Fruit fly (Drosophila melanogaster) whole organism, adult: ENCODE results near the gene CG8012.

Experiments used
- CG11617 ChIP-seq: fragments of 200-800 bp; sonication (Bioruptor generic); optimal IDR thresholded peaks from 2 replicates; lab custom pipeline; 2017; ENCODE audit warnings: mild to moderate bottlenecking, missing biosample characterization, missing genetic modification reagents, missing genetic modification characterization
- CG12768 ChIP-seq: fragments of 200-800 bp; sonication (Bioruptor generic); optimal IDR thresholded peaks from 2 replicates; lab custom pipeline; 2017; ENCODE audit warnings: missing biosample characterization, missing genetic modification characterization, mild to moderate bottlenecking, moderate library complexity, missing genetic modification reagents
- CG14711 ChIP-seq: fragments of 200-800 bp; sonication (Bioruptor generic); optimal IDR thresholded peaks from 2 replicates; lab custom pipeline; 2018; ENCODE audit warnings: missing biosample characterization, mild to moderate bottlenecking, missing genetic modification characterization, moderate library complexity
- CG1620 ChIP-seq: fragments of 200-800 bp; sonication (Bioruptor generic); optimal IDR thresholded peaks from 2 replicates; lab custom pipeline; 2016; ENCODE audit warnings: missing biosample characterization, missing genetic modification characterization
- CG33017 ChIP-seq: fragments of 200-800 bp; sonication (Bioruptor generic); optimal IDR thresholded peaks from 2 replicates; lab custom pipeline; 2018; ENCODE audit warnings: missing biosample characterization, mild to moderate bottlenecking, missing genetic modification characterization, moderate library complexity
- CG5204 ChIP-seq: fragments of 200-800 bp; sonication (Bioruptor generic); optimal IDR thresholded peaks from 2 replicates; lab custom pipeline; 2016; ENCODE audit warnings: missing biosample characterization, missing genetic modification characterization
- CG7045 ChIP-seq: fragments of 200-800 bp; sonication (Bioruptor generic); optimal IDR thresholded peaks from 2 replicates; lab custom pipeline; 2017; ENCODE audit warnings: missing biosample characterization, mild to moderate bottlenecking, missing genetic modification characterization
- CG7101 ChIP-seq: fragments of 200-800 bp; sonication (Bioruptor generic); optimal IDR thresholded peaks from 2 replicates; lab custom pipeline; 2018; ENCODE audit warnings: missing biosample characterization, mild to moderate bottlenecking, missing genetic modification characterization, moderate library complexity
- Clk ChIP-seq: fragments of 200-800 bp; sonication (Bioruptor generic); optimal IDR thresholded peaks from 2 replicates; lab custom pipeline; 2017; ENCODE audit warnings: missing biosample characterization, missing genetic modification characterization
- Crg-1 ChIP-seq: fragments of 200-800 bp; sonication (Bioruptor generic); optimal IDR thresholded peaks from 2 replicates; lab custom pipeline; 2016; ENCODE audit warnings: missing biosample characterization, missing genetic modification characterization
- Hr96 ChIP-seq: fragments of 200-800 bp; sonication (Bioruptor generic); optimal IDR thresholded peaks from 2 replicates; lab custom pipeline; 2016; ENCODE audit warnings: missing biosample characterization, missing genetic modification characterization
- Mnt ChIP-seq: fragments of 200-800 bp; sonication (Bioruptor generic); optimal IDR thresholded peaks from 2 replicates; lab custom pipeline; 2016; ENCODE audit warnings: missing biosample characterization, mild to moderate bottlenecking, missing genetic modification characterization
- bab1 ChIP-seq: fragments of 200-800 bp; sonication (Bioruptor generic); optimal IDR thresholded peaks from 3 replicates; lab custom pipeline; 2019; ENCODE audit warnings: missing biosample characterization, mild to moderate bottlenecking, missing genetic modification characterization, moderate library complexity
- cic ChIP-seq: fragments of 200-800 bp; sonication (Bioruptor generic); optimal IDR thresholded peaks from 2 replicates; lab custom pipeline; 2017; ENCODE audit warnings: missing biosample characterization, mild to moderate bottlenecking, missing genetic modification characterization, moderate library complexity
- cnc ChIP-seq, 2 experiments: fragments of >200 bp; optimal IDR thresholded peaks; 2 replicates each; lab custom pipeline; 2017
- kay ChIP-seq: fragments of 200-800 bp; sonication (Bioruptor generic); peaks from one replicate; lab custom pipeline; 2016; ENCODE audit warnings: missing biosample characterization, missing genetic modification characterization, borderline replicate concordance
- ovo ChIP-seq: fragments of 200-800 bp; sonication (Bioruptor generic); optimal IDR thresholded peaks from 2 replicates; lab custom pipeline; 2016; ENCODE audit warnings: missing biosample characterization, missing genetic modification characterization
- pad ChIP-seq: fragments of 200-800 bp; sonication (Bioruptor generic); optimal IDR thresholded peaks from 3 replicates; lab custom pipeline; 2017; ENCODE audit warnings: missing biosample characterization, missing genetic modification characterization, mild to moderate bottlenecking, moderate library complexity, missing genetic modification reagents
- tj ChIP-seq: fragments of 200-800 bp; sonication (Bioruptor generic); optimal IDR thresholded peaks from 3 replicates; lab custom pipeline; 2017; ENCODE audit warnings: missing biosample characterization, mild to moderate bottlenecking, missing genetic modification characterization, moderate library complexity
- toe ChIP-seq: fragments of 200-800 bp; sonication (Bioruptor generic); optimal IDR thresholded peaks from 2 replicates; lab custom pipeline; 2016; ENCODE audit warnings: missing biosample characterization, missing genetic modification characterization

The CG8012 gene

DNA sequence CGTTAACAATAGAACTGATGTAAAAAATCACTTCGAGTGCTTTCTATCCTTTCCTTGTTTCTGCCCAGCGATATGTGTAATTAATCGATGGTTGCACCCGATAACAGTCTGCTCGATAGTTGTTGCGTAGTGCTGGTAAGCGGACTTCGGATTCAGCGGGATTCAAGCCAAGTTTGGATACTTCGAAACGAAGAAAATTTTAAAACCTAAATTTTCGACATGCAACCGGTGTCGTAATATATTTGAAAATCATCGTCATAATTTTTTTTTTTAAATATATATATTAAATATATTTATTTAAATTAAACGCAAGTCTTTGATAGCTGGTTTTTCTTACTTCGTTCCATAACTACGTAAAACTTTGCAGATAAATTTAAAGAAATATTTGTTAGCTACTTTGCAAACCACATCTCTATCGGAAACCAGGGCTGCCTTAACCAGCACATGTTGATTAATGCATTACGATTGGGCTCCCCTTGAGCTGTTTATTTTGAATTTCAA is 17.3 kb upstream of the CG8012 start, which contains the start of the genes UbcE2M and Dhps:
TSS of gene UbcE2M (minus strand) at position 209 of the 501 bp plus-strand sequence.
TSS of gene Dhps (plus strand) at position 429 of the 501 bp plus-strand sequence.
- TF ChIP-seq cic (GFP tag; lab: Kevin White, UChicago) (peak; percentile 3), CG7101 (tag; lab: Kevin White, UChicago) (peak; percentile 86), CG12768 (GFP tag; lab: Kevin White, UChicago) (peak; percentile 89), ovo (GFP tag; lab: Kevin White, UChicago) (peak; percentile 78), cnc (optimal IDR thresholded peaks at IDR 0.05; lab: Kevin White, UChicago) (no peak), kay (GFP tag; lab: Kevin White, UChicago) (no peak), Hr96 (no peak), pad (GFP tag; lab: Kevin White, UChicago) (peak; percentile 77), tj (GFP tag; lab: Kevin White, UChicago) (peak; percentile 62), bab1 (GFP tag; lab: Kevin White, UChicago) (peak; percentile 75), Clk (GFP tag; lab: Kevin White, UChicago) (peak; percentile 78), CG7045 (GFP tag; lab: Kevin White, UChicago) (peak; percentile 92), CG11617 (peak; percentile 86), CG5204 (no peak), Crg-1 (GFP tag; lab: Kevin White, UChicago) (peak; percentile 69), Mnt (GFP tag; lab: Kevin White, UChicago) (peak; percentile 87), CG1620 (GFP tag; lab: Kevin White, UChicago) (peak; percentile 71), CG33017 (tag; lab: Kevin White, UChicago) (peak; percentile 65), CG14711 (tag; lab: Kevin White, UChicago) (peak; percentile 79), toe (GFP tag; lab: Kevin White, UChicago) (peak; percentile 75)

DNA sequence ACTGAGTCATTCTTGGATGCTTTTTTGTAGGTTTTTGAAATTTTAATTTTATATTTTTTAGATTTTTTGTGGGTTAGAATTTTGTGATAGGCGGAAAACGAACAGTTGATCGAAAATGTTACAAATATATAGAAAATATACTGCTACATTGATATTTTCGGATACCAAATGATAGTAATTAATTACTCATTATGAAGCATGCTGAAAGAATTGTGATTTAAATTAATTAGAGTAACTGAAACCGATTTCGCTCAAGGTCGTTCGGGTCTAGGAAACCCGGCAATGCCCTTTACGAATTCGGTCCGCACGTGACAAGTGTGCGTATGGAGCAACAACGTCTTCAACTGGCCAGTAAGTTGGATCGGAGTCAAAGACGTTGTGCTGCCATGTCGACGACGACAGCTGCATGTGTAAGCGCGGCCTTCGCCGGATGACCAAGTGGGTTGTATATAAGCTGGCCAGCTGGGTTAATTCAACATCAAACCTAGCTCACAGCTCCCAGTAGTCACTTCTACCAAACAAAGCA is 12.7 kb upstream of the CG8012 start, which contains the start of the genes CG7366 and CG13679:
TSS of gene CG7366 (minus strand) at position 101 of the 526 bp plus-strand sequence.
TSS of gene CG13679 (plus strand) at position 476 of the 526 bp plus-strand sequence.
- TF ChIP-seq kay (GFP tag; lab: Kevin White, UChicago), result no peak
- TF ChIP-seq toe (GFP tag; lab: Kevin White, UChicago), result no peak

- TF ChIP-seq Crg-1 (GFP tag; lab: Kevin White, UChicago), result no peak
- TF ChIP-seq bab1 (GFP tag; lab: Kevin White, UChicago), result no peak
- TF ChIP-seq toe (GFP tag; lab: Kevin White, UChicago), result no peak
- TF ChIP-seq tj (GFP tag; lab: Kevin White, UChicago), result no peak
- TF ChIP-seq Hr96, result no peak
- TF ChIP-seq pad (GFP tag; lab: Kevin White, UChicago), result no peak
- no peak for TF ChIP-seq CG11617
Measured at dm6 chr3L:8210596-8210995, 4.5 kb upstream of the CG8012 start, which contains the start of gene tut. TSS of gene tut (minus strand) at chr3L:8210743.

- TF ChIP-seq CG7101 (tag; lab: Kevin White, UChicago) (no peak), cic (GFP tag; lab: Kevin White, UChicago) (no peak), kay (GFP tag; lab: Kevin White, UChicago) (no peak), pad (GFP tag; lab: Kevin White, UChicago) (no peak)
Measured at dm6 chr3L:8211590-8211989, 3.5 kb upstream of the CG8012 start, which contains the start of gene CG8006. TSS of gene CG8006 (plus strand) at chr3L:8211890.

dm6 chr3L:8218883-8219282 is 3.8 kb downstream of the CG8012 start, which contains the start of gene CG13674:
TSS of gene CG13674 (minus strand) at chr3L:8218983.
- TF ChIP-seq CG5204, result no peak
- TF ChIP-seq Clk (GFP tag; lab: Kevin White, UChicago), result no peak
- TF ChIP-seq CG14711 (tag; lab: Kevin White, UChicago), result no peak
- TF ChIP-seq CG1620 (GFP tag; lab: Kevin White, UChicago), result no peak
- no peak for TF ChIP-seq CG33017 (tag; lab: Kevin White, UChicago)
- TF ChIP-seq kay (GFP tag; lab: Kevin White, UChicago), result no peak
- no peak for TF ChIP-seq Crg-1 (GFP tag; lab: Kevin White, UChicago)
- TF ChIP-seq tj (GFP tag; lab: Kevin White, UChicago), result no peak
- TF ChIP-seq ovo (GFP tag; lab: Kevin White, UChicago), result no peak
- TF ChIP-seq Hr96, result no peak
- no peak for TF ChIP-seq cic (GFP tag; lab: Kevin White, UChicago)
- TF ChIP-seq CG7101 (tag; lab: Kevin White, UChicago), result no peak
- TF ChIP-seq cnc (optimal IDR thresholded peaks at IDR 0.05; lab: Kevin White, UChicago), result no peak
- no peak for TF ChIP-seq CG7045 (GFP tag; lab: Kevin White, UChicago)
- no peak for TF ChIP-seq bab1 (GFP tag; lab: Kevin White, UChicago)
- no peak for TF ChIP-seq CG12768 (GFP tag; lab: Kevin White, UChicago)

DNA sequence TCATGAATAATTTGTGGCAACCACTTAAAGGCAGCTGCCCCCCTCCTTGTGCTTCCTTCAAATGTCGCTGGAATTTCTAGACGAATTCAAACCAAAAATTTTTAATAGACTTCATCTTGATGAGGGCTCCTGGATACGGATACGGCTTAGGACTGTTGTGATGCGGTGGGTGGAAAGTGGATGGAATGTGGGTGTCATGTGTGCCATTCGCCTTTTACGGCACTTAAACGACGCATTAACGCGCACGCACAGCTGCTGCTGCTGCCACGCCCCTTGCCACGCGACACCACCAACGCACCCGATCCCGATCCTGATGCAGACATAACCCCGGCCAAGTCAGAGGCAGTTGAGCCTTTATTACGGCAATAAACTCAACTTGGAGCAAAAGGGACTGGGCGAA is 4.6 kb downstream of the CG8012 start:
- TF ChIP-seq CG7101 (tag; lab: Kevin White, UChicago) (no peak), bab1 (GFP tag; lab: Kevin White, UChicago) (no peak), CG14711 (tag; lab: Kevin White, UChicago) (no peak), tj (GFP tag; lab: Kevin White, UChicago) (no peak), toe (GFP tag; lab: Kevin White, UChicago) (no peak), cic (GFP tag; lab: Kevin White, UChicago) (no peak), Mnt (GFP tag; lab: Kevin White, UChicago) (no peak), CG7045 (GFP tag; lab: Kevin White, UChicago) (no peak), pad (GFP tag; lab: Kevin White, UChicago) (no peak), Crg-1 (GFP tag; lab: Kevin White, UChicago) (no peak), cnc (optimal IDR thresholded peaks at IDR 0.05; lab: Kevin White, UChicago) (no peak), CG12768 (GFP tag; lab: Kevin White, UChicago) (no peak), Hr96 (no peak), CG11617 (no peak)
